Fruit fly (Drosophila melanogaster) whole organism, pupa: ENCODE measurements around the gene CG7006.

Source experiments
- CG10348 ChIP-seq: fragments of 200-800 bp; sonication (Bioruptor generic); IDR thresholded peaks from 2 replicates; pipeline ENCODE4 v1.3.6; 2022; ENCODE audit warnings: missing biosample characterization, missing genetic modification characterization
- CG15710 ChIP-seq: fragments of 200-800 bp; sonication (Bioruptor generic); optimal IDR thresholded peaks from 2 replicates; lab custom pipeline; 2018; ENCODE audit warnings: missing biosample characterization, mild to moderate bottlenecking, missing genetic modification characterization, moderate library complexity
- CG17806 ChIP-seq: fragments of 200-800 bp; sonication (Bioruptor generic); optimal IDR thresholded peaks from 2 replicates; lab custom pipeline; 2018; ENCODE audit warnings: missing biosample characterization, mild to moderate bottlenecking, missing genetic modification characterization, moderate library complexity
- CG32121 ChIP-seq: fragments of 200-800 bp; sonication (Bioruptor generic); IDR thresholded peaks from 2 replicates; pipeline ENCODE4 v1.3.6; 2022; ENCODE audit warnings: missing biosample characterization, missing genetic modification characterization
- CG9948 ChIP-seq: fragments of 200-800 bp; sonication (Bioruptor generic); optimal IDR thresholded peaks from 2 replicates; lab custom pipeline; 2018; ENCODE audit warnings: missing biosample characterization, mild to moderate bottlenecking, missing genetic modification characterization, moderate library complexity
- D1 ChIP-seq: fragments of 200-800 bp; sonication (Bioruptor generic); optimal IDR thresholded peaks from 2 replicates; lab custom pipeline; 2018; ENCODE audit warnings: missing biosample characterization, mild to moderate bottlenecking, missing genetic modification characterization, moderate library complexity
- EcR ChIP-seq: fragments of 200-800 bp; sonication (Bioruptor generic); optimal IDR thresholded peaks from 3 replicates; lab custom pipeline; 2019; ENCODE audit warnings: missing biosample characterization, missing genetic modification characterization, mild to moderate bottlenecking, moderate library complexity, missing genetic modification reagents
- Pif1A ChIP-seq: fragments of 200-800 bp; sonication (Bioruptor generic); optimal IDR thresholded peaks from 3 replicates; lab custom pipeline; 2016; ENCODE audit warnings: missing biosample characterization, missing genetic modification characterization
- Pif1B ChIP-seq: fragments of 200-800 bp; sonication (Bioruptor generic); optimal IDR thresholded peaks from 3 replicates; lab custom pipeline; 2016; ENCODE audit warnings: missing biosample characterization, missing genetic modification characterization
- gl ChIP-seq: fragments of 200-800 bp; sonication (Bioruptor generic); optimal IDR thresholded peaks from 2 replicates; lab custom pipeline; 2018; ENCODE audit warnings: missing biosample characterization, mild to moderate bottlenecking, missing genetic modification characterization

dm6 chr3R:24894419-24895206 lies 44.2 kb downstream of the CG7006 start, which contains the start of the genes CG31121 and CG11069:
- TF ChIP-seq D1 (tag; lab: Kevin White, UChicago) (no peak), gl (tag; lab: Kevin White, UChicago) (no peak), EcR (GFP tag; lab: Kevin White, UChicago) (peak; percentile 46), Pif1A (GFP tag; lab: Kevin White, UChicago) (no peak), CG10348 (no peak), Pif1B (GFP tag; lab: Kevin White, UChicago) (no peak), CG9948 (tag; lab: Kevin White, UChicago) (no peak), CG15710 (tag; lab: Kevin White, UChicago) (no peak), CG17806 (tag; lab: Kevin White, UChicago) (no peak), CG32121 (GFP tag; lab: Robert Waterston, UW) (no peak)
